Worm (Caenorhabditis elegans) whole organism, L3 larva: Measurements from ENCODE around the gene W02B12.13.

Source experiments
- R02D3.7 ChIP-seq: fragments of 150-350 bp; optimal IDR thresholded peaks from 2 replicates; lab custom pipeline; 2014; ENCODE audit warnings: missing biosample characterization, missing genetic modification characterization
- ceh-16 ChIP-seq: sonication (generic microtip); optimal IDR thresholded peaks from 2 replicates; lab custom pipeline; 2017; ENCODE audit warnings: missing biosample characterization, missing genetic modification characterization
- ceh-28 ChIP-seq: fragments of 150-350 bp; optimal IDR thresholded peaks from 2 replicates; lab custom pipeline; 2014; ENCODE audit warnings: missing biosample characterization, missing genetic modification reagents, missing genetic modification characterization
- ceh-82 ChIP-seq: fragments of 150-350 bp; optimal IDR thresholded peaks from 2 replicates; lab custom pipeline; 2014; ENCODE audit warnings: missing biosample characterization, missing genetic modification characterization
- ceh-9 ChIP-seq: sonication (generic microtip); optimal IDR thresholded peaks from 2 replicates; lab custom pipeline; 2018; ENCODE audit warnings: missing biosample characterization, missing genetic modification characterization
- egl-27 ChIP-seq: sonication (generic microtip); optimal IDR thresholded peaks from 4 replicates; lab custom pipeline; 2017; ENCODE audit warnings: missing biosample characterization, missing genetic modification reagents, missing genetic modification characterization
- egl-5 ChIP-seq: fragments of 150-350 bp; optimal IDR thresholded peaks from 2 replicates; lab custom pipeline; 2017; ENCODE audit warnings: missing biosample characterization, missing genetic modification reagents, missing genetic modification characterization, inconsistent platforms
- elt-1 ChIP-seq: fragments of 150-350 bp; optimal IDR thresholded peaks from 2 replicates; lab custom pipeline; 2014; ENCODE audit warnings: missing biosample characterization, missing genetic modification characterization
- elt-2 ChIP-seq: sonication (generic microtip); optimal IDR thresholded peaks from 2 replicates; lab custom pipeline; 2016; ENCODE audit warnings: missing genetic modification reagents, mild to moderate bottlenecking, missing genetic modification characterization, missing compliant biosample characterization
- elt-3 ChIP-seq, 3 experiments: fragments of 150-350 bp in 1 of 3; sonication (generic microtip) in 2 of 3; optimal IDR thresholded peaks; 2 replicates in 2 of 3; 4 replicates in 1 of 3; lab custom pipeline; 2014 to 2017; ENCODE audit warnings: missing biosample characterization in 3 of 3, missing genetic modification characterization in 3 of 3
- fkh-10 ChIP-seq: sonication (generic microtip); optimal IDR thresholded peaks from 2 replicates; lab custom pipeline; 2017; ENCODE audit warnings: missing biosample characterization, missing genetic modification reagents, missing genetic modification characterization
- jun-1 ChIP-seq: fragments of 150-350 bp; optimal IDR thresholded peaks from 2 replicates; lab custom pipeline; 2014; ENCODE audit warnings: missing biosample characterization, missing genetic modification reagents, missing genetic modification characterization
- lin-15B ChIP-seq: fragments of 150-350 bp; optimal IDR thresholded peaks from 2 replicates; lab custom pipeline; 2014; ENCODE audit warnings: missing biosample characterization, missing genetic modification characterization
- lsy-12 ChIP-seq: sonication (generic microtip); optimal IDR thresholded peaks from 2 replicates; lab custom pipeline; 2016; ENCODE audit warnings: mild to moderate bottlenecking, missing genetic modification characterization, missing compliant biosample characterization
- mdl-1 ChIP-seq: fragments of 150-350 bp; optimal IDR thresholded peaks from 2 replicates; lab custom pipeline; 2014; ENCODE audit warnings: missing biosample characterization, missing genetic modification characterization
- nfya-1 ChIP-seq: sonication (generic microtip); optimal IDR thresholded peaks from 2 replicates; lab custom pipeline; 2017; ENCODE audit warnings: missing genetic modification characterization, mild to moderate bottlenecking, missing compliant biosample characterization, antibody characterized with exemption, moderate library complexity; ENCODE audit not compliant: insufficient read depth
- nhr-237 ChIP-seq: fragments of 150-350 bp; optimal IDR thresholded peaks from 2 replicates; lab custom pipeline; 2014; ENCODE audit warnings: missing biosample characterization, missing genetic modification characterization
- nhr-25 ChIP-seq: sonication (generic microtip); optimal IDR thresholded peaks from 2 replicates; lab custom pipeline; 2017; ENCODE audit warnings: missing biosample characterization, missing genetic modification characterization
- nhr-28 ChIP-seq: fragments of 150-350 bp; optimal IDR thresholded peaks from 2 replicates; lab custom pipeline; 2014; ENCODE audit warnings: missing biosample characterization, missing genetic modification characterization
- nhr-43 ChIP-seq: sonication (generic microtip); optimal IDR thresholded peaks from 2 replicates; lab custom pipeline; 2016; ENCODE audit warnings: mild to moderate bottlenecking, missing genetic modification characterization, missing compliant biosample characterization; ENCODE audit not compliant: poor library complexity, severe bottlenecking
- nhr-67 ChIP-seq: fragments of 150-350 bp; optimal IDR thresholded peaks from 2 replicates; lab custom pipeline; 2014; ENCODE audit warnings: missing biosample characterization, missing genetic modification characterization
- nhr-76 ChIP-seq: fragments of 150-350 bp; sonication (generic microtip); optimal IDR thresholded peaks from 5 replicates; lab custom pipeline; 2014; ENCODE audit warnings: missing biosample characterization, missing genetic modification characterization
- nhr-77 ChIP-seq: fragments of 150-350 bp; optimal IDR thresholded peaks from 2 replicates; lab custom pipeline; 2014; ENCODE audit warnings: missing biosample characterization, missing genetic modification characterization
- pha-4 ChIP-seq: fragments of 150-350 bp; optimal IDR thresholded peaks from 2 replicates; lab custom pipeline; 2014; ENCODE audit warnings: missing biosample characterization, missing genetic modification reagents, missing genetic modification characterization
- pqm-1 ChIP-seq: fragments of 150-350 bp; optimal IDR thresholded peaks from 2 replicates; lab custom pipeline; 2017; ENCODE audit warnings: missing biosample characterization, missing genetic modification characterization, inconsistent platforms
- skn-1 ChIP-seq: fragments of 150-350 bp; optimal IDR thresholded peaks from 2 replicates; lab custom pipeline; 2014; ENCODE audit warnings: missing biosample characterization, missing genetic modification characterization
- snpc-4 ChIP-seq: fragments of 150-350 bp; optimal IDR thresholded peaks from 2 replicates; lab custom pipeline; 2014; ENCODE audit warnings: missing biosample characterization, missing genetic modification characterization
- tbx-2 ChIP-seq: sonication (generic microtip); optimal IDR thresholded peaks from 2 replicates; lab custom pipeline; 2016; ENCODE audit warnings: mild to moderate bottlenecking, missing genetic modification characterization, missing compliant biosample characterization
- unc-62 ChIP-seq: fragments of 150-350 bp; sonication (generic microtip); optimal IDR thresholded peaks from 4 replicates; lab custom pipeline; 2014; ENCODE audit warnings: missing biosample characterization, missing genetic modification reagents, missing genetic modification characterization
- ztf-11 ChIP-seq: fragments of 150-350 bp; optimal IDR thresholded peaks from 2 replicates; lab custom pipeline; 2014; ENCODE audit warnings: missing biosample characterization, missing genetic modification characterization
- ztf-4 ChIP-seq: fragments of 150-350 bp; optimal IDR thresholded peaks from 2 replicates; lab custom pipeline; 2014; ENCODE audit warnings: missing biosample characterization, missing genetic modification characterization

The W02B12.13 gene

DNA sequence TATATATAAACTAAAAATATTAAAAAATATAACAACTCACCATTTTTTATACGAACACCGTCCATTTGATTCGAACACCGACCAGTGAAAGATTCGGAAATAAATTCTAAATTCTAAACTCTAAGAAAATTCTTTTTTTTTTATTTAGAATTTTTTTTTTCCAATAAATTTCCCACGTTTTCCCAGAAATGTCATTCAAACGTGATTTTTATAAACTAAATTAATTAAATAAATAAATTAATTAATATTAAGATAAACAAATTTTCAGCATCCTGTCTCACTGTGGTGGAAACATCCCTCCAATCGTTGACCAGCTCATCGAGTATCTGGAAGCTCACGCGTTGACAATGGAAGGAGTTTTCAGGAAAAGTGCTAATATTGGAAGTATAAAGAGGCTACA, 22.5 kb downstream of the W02B12.13 start, which contains the start of gene klp-17:
TSS of gene klp-17 (minus strand) at position 101 of the 400 bp plus-strand sequence.
- TF ChIP-seq ceh-9 (tag; lab: Kevin White, UChicago) (no peak), ceh-28 (tag; lab: Kevin White, UChicago) (no peak), elt-2 (tag; lab: Kevin White, UChicago) (no peak), ceh-82 (tag; lab: Kevin White, UChicago) (no peak), nhr-28 (tag; lab: Kevin White, UChicago) (no peak), nhr-67 (tag; lab: Kevin White, UChicago) (no peak), mdl-1 (tag; lab: Kevin White, UChicago) (no peak), pha-4 (tag; lab: Kevin White, UChicago) (no peak), fkh-10 (GFP tag; lab: Kevin White, UChicago) (no peak), ceh-16 (no peak), lin-15B (tag; lab: Kevin White, UChicago) (no peak), ztf-4 (tag; lab: Kevin White, UChicago) (no peak), egl-27 (tag; lab: Kevin White, UChicago) (no peak), nhr-76 (no peak), lsy-12 (tag; lab: Kevin White, UChicago) (no peak), elt-1 (tag; lab: Kevin White, UChicago) (no peak)

DNA sequence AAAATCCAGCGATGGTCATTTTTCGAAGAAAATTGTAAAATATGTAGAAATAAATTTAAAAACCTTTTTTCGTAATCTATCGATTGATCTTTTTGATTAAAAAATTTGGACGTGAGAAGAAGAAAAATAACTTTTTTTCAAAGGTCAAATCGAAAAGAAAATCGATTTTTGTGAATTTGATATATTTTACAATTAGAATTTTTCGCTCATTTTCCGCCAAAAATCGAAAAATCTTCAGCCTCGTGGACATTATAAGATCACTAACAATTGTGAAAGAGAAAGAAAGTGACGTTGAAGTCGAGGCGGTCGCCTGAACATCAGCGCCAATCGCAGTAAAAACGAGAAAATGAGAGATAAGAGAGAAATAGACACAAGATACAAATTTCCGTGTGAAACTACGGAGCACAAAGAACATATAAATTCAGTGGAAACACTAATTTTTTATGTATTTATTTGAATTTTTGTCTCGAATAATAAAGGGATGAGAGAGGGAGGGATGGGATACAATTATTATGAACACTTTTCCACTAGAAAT, 24.6 kb downstream of the W02B12.13 start, which contains the start of gene cisd-1:
TSS of gene cisd-1 (minus strand) at position 51 of the 535 bp plus-strand sequence.
- no peak for TF ChIP-seq ceh-9 (tag; lab: Kevin White, UChicago)
- TF ChIP-seq elt-2 (tag; lab: Kevin White, UChicago) = peak; percentile 65
- no peak for TF ChIP-seq nhr-77 (tag; lab: Kevin White, UChicago)
- no peak for TF ChIP-seq lsy-12 (tag; lab: Kevin White, UChicago)
- TF ChIP-seq pqm-1 = peak; percentile 52
- TF ChIP-seq nhr-43 (tag; lab: Kevin White, UChicago) = no peak
- peak; percentile 27 for TF ChIP-seq pha-4 (tag; lab: Kevin White, UChicago)
- TF ChIP-seq nfya-1 (tag; lab: Kevin White, UChicago) = peak; percentile 21
- TF ChIP-seq, all 47 proteins: peak for 4

DNA sequence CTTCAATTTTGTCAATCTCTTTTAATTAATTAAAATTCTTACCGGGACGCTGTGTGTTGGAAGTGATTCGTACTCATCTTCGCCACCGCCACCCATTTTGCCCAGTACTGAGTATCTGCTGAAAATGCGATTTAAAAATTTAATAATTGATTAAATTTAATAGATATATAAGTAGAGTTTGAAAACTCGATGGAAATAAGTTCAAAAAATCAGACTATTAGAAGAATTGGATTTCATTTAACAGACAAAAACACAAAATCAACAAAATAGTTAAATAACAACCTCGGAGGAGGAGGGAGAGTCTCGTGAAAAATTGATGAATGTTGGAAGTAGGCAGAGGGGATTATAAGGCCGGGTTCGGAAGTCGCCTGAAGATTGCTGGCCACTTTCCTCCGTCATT, 26.8 kb downstream of the W02B12.13 start, which contains the start of gene mfn-1:
TSS of gene mfn-1 (minus strand) at position 101 of the 400 bp plus-strand sequence.
- TF ChIP-seq snpc-4 (tag; lab: Kevin White, UChicago) (no peak), ztf-11 (tag; lab: Kevin White, UChicago) (no peak), skn-1 (no peak), ceh-28 (tag; lab: Kevin White, UChicago) (no peak), ceh-82 (tag; lab: Kevin White, UChicago) (no peak), pha-4 (tag; lab: Kevin White, UChicago) (no peak), R02D3.7 (tag; lab: Kevin White, UChicago) (no peak)

DNA sequence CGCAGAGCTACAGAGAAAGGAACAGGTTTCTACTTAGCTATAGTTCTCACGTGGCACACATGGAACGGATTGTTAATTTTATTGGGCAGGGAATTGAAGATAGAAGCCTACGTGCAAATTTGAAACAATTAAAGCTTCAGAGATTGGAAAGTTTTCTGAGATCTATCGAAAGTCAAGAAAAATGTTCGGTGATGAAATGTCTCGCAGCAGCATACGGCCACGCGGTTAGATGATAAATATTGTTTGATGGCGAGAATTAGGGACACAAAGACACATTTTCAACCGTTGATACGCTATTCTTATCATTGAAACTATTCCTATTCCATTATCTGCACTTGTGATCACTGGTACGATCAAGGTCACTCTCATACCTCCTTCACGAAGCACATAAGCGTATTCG, 27.5 kb downstream of the W02B12.13 start:
- TF ChIP-seq nhr-237 (tag; lab: Kevin White, UChicago) (no peak), tbx-2 (tag; lab: Kevin White, UChicago) (no peak), snpc-4 (tag; lab: Kevin White, UChicago) (peak; percentile 47), jun-1 (tag; lab: Kevin White, UChicago) (peak; percentile 46), skn-1 (peak; percentile 15), unc-62 (no peak), elt-2 (tag; lab: Kevin White, UChicago) (peak; percentile 77), mdl-1 (tag; lab: Kevin White, UChicago) (peak; percentile 4), elt-3 (tag; optimal IDR thresholded peaks at IDR 0.05; lab: Kevin White, UChicago) (peak; percentile 24 to 86 (median 76)), nhr-43 (tag; lab: Kevin White, UChicago) (peak; percentile 75), nhr-25 (peak; percentile 51), pqm-1 (peak; percentile 77), egl-5 (tag; lab: Kevin White, UChicago) (no peak), pha-4 (tag; lab: Kevin White, UChicago) (peak; percentile 5)
